Worm (Caenorhabditis elegans) whole organism, L4/young adult: Measurements from ENCODE around the gene slcr-46.2.

Experiments
- W03F9.2 ChIP-seq: fragments of 150-350 bp; optimal IDR thresholded peaks from 2 replicates; lab custom pipeline; 2014; ENCODE audit warnings: missing biosample characterization, missing genetic modification characterization
- dao-5 ChIP-seq: sonication (generic microtip); optimal IDR thresholded peaks from 2 replicates; lab custom pipeline; 2016; ENCODE audit warnings: missing genotype, missing genetic modification characterization, moderate library complexity, missing compliant biosample characterization
- him-1 ChIP-seq: sonication (generic microtip); optimal IDR thresholded peaks from 2 replicates; lab custom pipeline; 2016; ENCODE audit warnings: missing genotype, missing genetic modification reagents, missing genetic modification characterization, missing compliant biosample characterization

- TF ChIP-seq him-1 (tag; lab: Kevin White, UChicago), result no peak
- TF ChIP-seq W03F9.2 (tag; lab: Kevin White, UChicago), result no peak
- TF ChIP-seq dao-5 (tag; lab: Kevin White, UChicago), result no peak
Observed at ce11 chrV:19428936-19429335, 39.0 kb upstream of the slcr-46.2 start.
